Worm (Caenorhabditis elegans) whole organism, L4 larva: ENCODE results near the gene far-4.

Source experiments
- D1046.2 ChIP-seq: fragments of 200-800 bp; sonication (Bioruptor generic); IDR thresholded peaks from 2 replicates; pipeline ENCODE4 v1.3.6; 2022; ENCODE audit warnings: missing genetic modification characterization, missing compliant biosample characterization
- F44E2.7 ChIP-seq: fragments of 200-800 bp; sonication (Bioruptor generic); IDR thresholded peaks from 2 replicates; pipeline ENCODE4 v2.1.2; 2022; ENCODE audit warnings: missing genetic modification characterization, missing compliant biosample characterization
- F49E8.2 ChIP-seq: sonication (generic microtip); optimal IDR thresholded peaks from 2 replicates; lab custom pipeline; 2016; ENCODE audit warnings: missing compliant biosample characterization, mild to moderate bottlenecking, missing genetic modification characterization, borderline replicate concordance
- R02D3.7 ChIP-seq: fragments of 150-350 bp; sonication (generic microtip); optimal IDR thresholded peaks from 3 replicates; lab custom pipeline; 2014; ENCODE audit warnings: missing biosample characterization, missing genetic modification characterization
- T20F7.1 ChIP-seq: fragments of 200-800 bp; sonication (Bioruptor generic); optimal IDR thresholded peaks from 2 replicates; lab custom pipeline; 2018; ENCODE audit warnings: mild to moderate bottlenecking, missing genetic modification characterization, missing compliant biosample characterization
- Y75B8A.6 ChIP-seq: fragments of 200-800 bp; sonication (Bioruptor generic); IDR thresholded peaks from 2 replicates; pipeline ENCODE4 v1.3.6; 2022; ENCODE audit warnings: missing genetic modification reagents, missing genetic modification characterization, missing compliant biosample characterization
- ZK546.5 ChIP-seq, 2 experiments: sonication (generic microtip); optimal IDR thresholded peaks; 2 replicates each; lab custom pipeline; 2017; ENCODE audit warnings: missing biosample characterization in 2 of 2, missing genetic modification characterization in 2 of 2
- aha-1 ChIP-seq: fragments of 150-350 bp; peaks from one replicate; lab custom pipeline; 2014; ENCODE audit warnings: missing biosample characterization, missing genetic modification characterization
- aly-2 ChIP-seq: sonication (generic microtip); optimal IDR thresholded peaks from 2 replicates; lab custom pipeline; 2018; ENCODE audit warnings: missing biosample characterization, missing genetic modification characterization
- ceh-62 ChIP-seq: sonication (generic microtip); optimal IDR thresholded peaks from 2 replicates; lab custom pipeline; 2017; ENCODE audit warnings: missing biosample characterization, missing genetic modification characterization
- ces-1 ChIP-seq: fragments of 150-350 bp; sonication (generic microtip); optimal IDR thresholded peaks from 4 replicates; lab custom pipeline; 2014; ENCODE audit warnings: missing biosample characterization, missing genetic modification reagents, missing genetic modification characterization
- daf-8 ChIP-seq: fragments of 200-800 bp; sonication (Bioruptor generic); IDR thresholded peaks from 2 replicates; pipeline ENCODE4 v1.3.6; 2022; ENCODE audit warnings: missing genetic modification characterization, missing compliant biosample characterization
- dmd-8 ChIP-seq: fragments of 200-800 bp; sonication (Bioruptor generic); IDR thresholded peaks from 2 replicates; pipeline ENCODE4 v1.3.6; 2022; ENCODE audit warnings: missing genetic modification characterization, missing compliant biosample characterization
- dpl-1 ChIP-seq: fragments of 150-350 bp; optimal IDR thresholded peaks from 2 replicates; lab custom pipeline; 2014; ENCODE audit warnings: missing biosample characterization, missing genetic modification reagents, missing genetic modification characterization
- duxl-1 ChIP-seq: sonication (generic microtip); optimal IDR thresholded peaks from 2 replicates; lab custom pipeline; 2016; ENCODE audit warnings: mild to moderate bottlenecking, missing genetic modification characterization, moderate library complexity, missing compliant biosample characterization; ENCODE audit not compliant: poor library complexity
- dve-1 ChIP-seq: sonication (generic microtip); optimal IDR thresholded peaks from 2 replicates; lab custom pipeline; 2017; ENCODE audit warnings: antibody characterized with exemption, mild to moderate bottlenecking, missing genetic modification characterization, missing compliant biosample characterization; ENCODE audit not compliant: insufficient read depth
- egl-27 ChIP-seq: sonication (generic microtip); optimal IDR thresholded peaks from 3 replicates; lab custom pipeline; 2017; ENCODE audit warnings: missing biosample characterization, missing genetic modification reagents, missing genetic modification characterization
- egl-43 ChIP-seq: fragments of 200-800 bp; sonication (Bioruptor generic); IDR thresholded peaks from 2 replicates; pipeline ENCODE4 v1.3.6; 2022; ENCODE audit warnings: missing genetic modification reagents, missing genetic modification characterization, missing compliant biosample characterization
- hmg-1.1 ChIP-seq: fragments of 200-800 bp; sonication (Bioruptor generic); IDR thresholded peaks from 2 replicates; pipeline ENCODE4 v1.3.6; 2022; ENCODE audit warnings: missing genetic modification reagents, missing genetic modification characterization, missing compliant biosample characterization
- lin-1 ChIP-seq: fragments of 200-800 bp; sonication (Bioruptor generic); IDR thresholded peaks from 2 replicates; pipeline ENCODE4 v1.3.6; 2022; ENCODE audit warnings: missing genetic modification reagents, missing genetic modification characterization, missing compliant biosample characterization
- lin-38 ChIP-seq: fragments of 200-800 bp; sonication (Bioruptor generic); IDR thresholded peaks from 2 replicates; pipeline ENCODE4 v1.3.6; 2022; ENCODE audit warnings: missing genetic modification reagents, missing genetic modification characterization, missing compliant biosample characterization
- lin-39 ChIP-seq: fragments of 150-350 bp; optimal IDR thresholded peaks from 2 replicates; lab custom pipeline; 2014; ENCODE audit warnings: missing biosample characterization, missing genetic modification reagents, missing genetic modification characterization
- lsy-2 ChIP-seq, 2 experiments: fragments of 150-350 bp in 1 of 2; sonication (generic microtip) in 1 of 2; optimal IDR thresholded peaks; 2 replicates each; lab custom pipeline; 2014 to 2017; ENCODE audit warnings: missing biosample characterization in 2 of 2, missing genetic modification characterization in 2 of 2
- mdt-29 ChIP-seq: fragments of 200-800 bp; sonication (Bioruptor generic); IDR thresholded peaks from 2 replicates; pipeline ENCODE4 v1.3.6; 2022; ENCODE audit warnings: missing genetic modification reagents, missing genetic modification characterization, missing compliant biosample characterization
- mep-1 ChIP-seq: fragments of 150-350 bp; sonication (generic microtip); optimal IDR thresholded peaks from 3 replicates; lab custom pipeline; 2014; ENCODE audit warnings: missing biosample characterization, missing genetic modification characterization
- mes-2 ChIP-seq: sonication (generic microtip); optimal IDR thresholded peaks from 2 replicates; lab custom pipeline; 2016; ENCODE audit warnings: missing genotype, mild to moderate bottlenecking, missing genetic modification characterization, missing compliant biosample characterization; ENCODE audit not compliant: poor library complexity, severe bottlenecking
- nhr-11 ChIP-seq: fragments of 150-350 bp; optimal IDR thresholded peaks from 2 replicates; lab custom pipeline; 2014; ENCODE audit warnings: missing biosample characterization, missing genetic modification characterization
- nhr-237 ChIP-seq: sonication (generic microtip); optimal IDR thresholded peaks from 2 replicates; lab custom pipeline; 2017; ENCODE audit warnings: missing biosample characterization, missing genetic modification characterization
- nhr-28 ChIP-seq: fragments of 150-350 bp; optimal IDR thresholded peaks from 2 replicates; lab custom pipeline; 2014; ENCODE audit warnings: missing biosample characterization, missing genetic modification characterization
- nhr-48 ChIP-seq: sonication (generic microtip); optimal IDR thresholded peaks from 2 replicates; lab custom pipeline; 2016; ENCODE audit warnings: mild to moderate bottlenecking, missing genetic modification characterization, missing compliant biosample characterization
- nhr-6 ChIP-seq: fragments of 150-350 bp; optimal IDR thresholded peaks from 2 replicates; lab custom pipeline; 2014; ENCODE audit warnings: missing biosample characterization, missing genetic modification characterization
- pqm-1 ChIP-seq: sonication (generic microtip); optimal IDR thresholded peaks from 2 replicates; lab custom pipeline; 2017; ENCODE audit warnings: missing biosample characterization, missing genetic modification characterization
- saeg-2 ChIP-seq: fragments of 200-800 bp; sonication (Bioruptor generic); IDR thresholded peaks from 2 replicates; pipeline ENCODE4 v1.3.6; 2022; ENCODE audit warnings: missing genetic modification reagents, missing genetic modification characterization, missing compliant biosample characterization
- set-16 ChIP-seq: fragments of 200-800 bp; sonication (Bioruptor generic); IDR thresholded peaks from 2 replicates; pipeline ENCODE4 v1.3.6; 2022; ENCODE audit warnings: missing genetic modification reagents, missing genetic modification characterization, missing compliant biosample characterization
- snpc-1.2 ChIP-seq: fragments of 200-800 bp; sonication (Bioruptor generic); IDR thresholded peaks from 2 replicates; pipeline ENCODE4 v1.3.6; 2022; ENCODE audit warnings: missing genetic modification reagents, missing genetic modification characterization, missing compliant biosample characterization
- unc-130 ChIP-seq: sonication (generic microtip); optimal IDR thresholded peaks from 2 replicates; lab custom pipeline; 2016; ENCODE audit warnings: missing genetic modification reagents, missing genetic modification characterization, missing compliant biosample characterization
- unc-62 ChIP-seq, 3 experiments: fragments of 150-350 bp in 1 of 3; sonication (generic microtip); optimal IDR thresholded peaks in 2 of 3; peaks in 1 of 3; 1 replicate in 1 of 3; 2 replicates in 2 of 3; lab custom pipeline; 2014 to 2017; ENCODE audit warnings: missing biosample characterization in 3 of 3, missing genetic modification characterization in 3 of 3, missing genetic modification reagents in 3 of 3, missing genotype in 1 of 3

far-4 gene

ce11 chrV:12988256-12988655 is 11.2 kb downstream of the far-4 start, which contains the start of gene F15B9.8:
TSS of gene F15B9.8 (plus strand) at chrV:12988556.
- no peak for TF ChIP-seq Y75B8A.6 (GFP tag; lab: Robert Waterston, UW)
- TF ChIP-seq ZK546.5 (tag; optimal IDR thresholded peaks at IDR 0.05; lab: Kevin White, UChicago), result no peak
- TF ChIP-seq D1046.2 (GFP tag; lab: Robert Waterston, UW), result no peak
- TF ChIP-seq set-16 (GFP tag; lab: Robert Waterston, UW), result no peak
- TF ChIP-seq nhr-11 (tag; lab: Kevin White, UChicago), result no peak

ce11 chrV:12987061-12987460 is 12.4 kb downstream of the far-4 start, which contains the start of gene shw-3:
TSS of gene shw-3 (minus strand) at chrV:12987161.
- TF ChIP-seq F49E8.2 (tag; lab: Kevin White, UChicago), result no peak

ce11 chrV:12974047-12974446 is 25.4 kb downstream of the far-4 start:
- peak in 1 of 2 experiments; percentile 59 for TF ChIP-seq unc-62 (GFP tag; optimal IDR thresholded peaks at IDR 0.05 in 1 of 2; lab: Kevin White, UChicago)
- TF ChIP-seq unc-62 (tag; optimal IDR thresholded peaks at IDR 0.05; lab: Kevin White, UChicago), result no peak
- no peak for TF ChIP-seq nhr-28 (tag; lab: Kevin White, UChicago)
- no peak for TF ChIP-seq nhr-48
- TF ChIP-seq Y75B8A.6 (GFP tag; lab: Robert Waterston, UW), result no peak
- no peak for TF ChIP-seq ceh-62 (tag; lab: Kevin White, UChicago)

ce11 chrV:12970575-12971160 is 28.8 kb downstream of the far-4 start, which contains the start of gene pnn-1:
TSS of gene pnn-1 (plus strand) at chrV:12971110.
- TF ChIP-seq daf-8 (no peak), lin-38 (GFP tag; lab: Robert Waterston, UW) (peak; percentile 75), mep-1 (tag; lab: Kevin White, UChicago) (peak; percentile 19), T20F7.1 (GFP tag; lab: Kevin White, UChicago) (peak; percentile 74), snpc-1.2 (GFP tag; lab: Robert Waterston, UW) (no peak), nhr-6 (peak; percentile 44), dve-1 (tag; lab: Kevin White, UChicago) (peak; percentile 34), dpl-1 (GFP tag; lab: Kevin White, UChicago) (peak; percentile 50), pqm-1 (no peak), lsy-2 (tag; optimal IDR thresholded peaks at IDR 0.05; lab: Kevin White, UChicago) (peak in 1 of 2 experiments; percentile 90), mes-2 (peak; percentile 68)

ce11 chrV:12968555-12968954 is 30.9 kb downstream of the far-4 start, which contains the start of gene lin-46:
TSS of gene lin-46 (plus strand) at chrV:12968855.
- no peak for TF ChIP-seq ZK546.5 (tag; optimal IDR thresholded peaks at IDR 0.05; lab: Kevin White, UChicago)
- TF ChIP-seq lin-39, result no peak
- TF ChIP-seq aha-1 (tag; lab: Kevin White, UChicago), result no peak
- TF ChIP-seq R02D3.7 (tag; lab: Kevin White, UChicago), result no peak
- TF ChIP-seq egl-43 (GFP tag; lab: Robert Waterston, UW), result no peak
- TF ChIP-seq mdt-29 (GFP tag; lab: Robert Waterston, UW), result no peak
- no peak for TF ChIP-seq nhr-237 (tag; lab: Kevin White, UChicago)
- TF ChIP-seq aly-2 (tag; lab: Kevin White, UChicago), result no peak
- no peak for TF ChIP-seq ces-1 (GFP tag; lab: Kevin White, UChicago)
- no peak for TF ChIP-seq duxl-1 (tag; lab: Kevin White, UChicago)
- TF ChIP-seq dmd-8 (GFP tag; lab: Robert Waterston, UW), result no peak
- no peak for TF ChIP-seq egl-27 (tag; lab: Kevin White, UChicago)
- TF ChIP-seq unc-130 (GFP tag; lab: Kevin White, UChicago), result no peak
- TF ChIP-seq F44E2.7 (GFP tag; lab: Robert Waterston, UW), result no peak
- TF ChIP-seq saeg-2, result no peak
- TF ChIP-seq hmg-1.1, result no peak
- no peak for TF ChIP-seq ceh-62 (tag; lab: Kevin White, UChicago)
- TF ChIP-seq lin-1 (GFP tag; lab: Robert Waterston, UW), result no peak
